Worm (Caenorhabditis elegans): ENCODE measurements around the gene C55A1.4.

DNA sequence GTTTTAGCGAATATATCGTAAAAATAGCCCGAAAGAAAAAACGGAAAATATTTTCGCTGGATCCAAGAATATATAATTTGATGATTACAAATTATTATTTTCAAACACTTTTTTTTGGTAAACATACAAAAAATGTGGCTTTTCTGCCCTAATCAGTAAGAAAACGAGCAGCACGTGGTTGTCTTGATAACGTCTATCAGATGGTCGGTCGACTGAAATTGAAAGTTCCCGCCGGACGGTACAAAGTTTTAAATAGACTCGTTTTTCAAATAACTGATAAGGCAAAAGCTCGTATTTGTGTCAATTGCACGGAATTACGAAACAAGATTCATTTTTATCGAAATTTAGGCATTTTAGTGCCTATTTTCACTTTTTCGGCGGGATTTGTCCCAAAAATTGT lies 23.6 kb upstream of the C55A1.4 start:
- TF ChIP-seq dao-5 (tag; optimal IDR thresholded peaks at IDR 0.05) = no peak
- TF ChIP-seq him-1 (tag; optimal IDR thresholded peaks at IDR 0.05) = no peak
- no peak for TF ChIP-seq W03F9.2 (tag; optimal IDR thresholded peaks at IDR 0.05)
